Fruit fly (Drosophila melanogaster) whole organism, prepupa: ENCODE results near the gene Nf-YB.

Experiments
- Blimp-1 ChIP-seq: fragments of 200-800 bp; sonication (Bioruptor generic); optimal IDR thresholded peaks from 3 replicates; lab custom pipeline; 2017; ENCODE audit warnings: missing biosample characterization, missing genetic modification characterization, mild to moderate bottlenecking, moderate library complexity, missing genetic modification reagents
- CG1621 ChIP-seq: fragments of 200-800 bp; sonication (Bioruptor generic); optimal IDR thresholded peaks from 3 replicates; lab custom pipeline; 2018; ENCODE audit warnings: missing biosample characterization, mild to moderate bottlenecking, missing genetic modification characterization
- CG34406 ChIP-seq: fragments of 200-800 bp; sonication (Bioruptor generic); optimal IDR thresholded peaks from 3 replicates; lab custom pipeline; 2016; ENCODE audit warnings: missing biosample characterization, missing genetic modification characterization
- CG9139 ChIP-seq: fragments of 200-800 bp; sonication (Bioruptor generic); optimal IDR thresholded peaks from 3 replicates; lab custom pipeline; 2017; ENCODE audit warnings: missing biosample characterization, mild to moderate bottlenecking, missing genetic modification characterization
- OdsH ChIP-seq: fragments of 200-800 bp; sonication (Bioruptor generic); optimal IDR thresholded peaks from 3 replicates; lab custom pipeline; 2016; ENCODE audit warnings: missing biosample characterization, missing genetic modification characterization
- Sox15 ChIP-seq: fragments of 200-800 bp; sonication (Bioruptor generic); optimal IDR thresholded peaks from 3 replicates; lab custom pipeline; 2016; ENCODE audit warnings: missing biosample characterization, missing genetic modification characterization
- achi ChIP-seq: fragments of 200-800 bp; sonication (Bioruptor generic); optimal IDR thresholded peaks from 3 replicates; lab custom pipeline; 2016; ENCODE audit warnings: missing biosample characterization, missing genetic modification characterization
- cyc ChIP-seq: fragments of 200-800 bp; sonication (Bioruptor generic); optimal IDR thresholded peaks from 3 replicates; lab custom pipeline; 2016; ENCODE audit warnings: missing biosample characterization, missing genetic modification characterization
- fkh ChIP-seq: fragments of 200-800 bp; sonication (Bioruptor generic); optimal IDR thresholded peaks from 3 replicates; lab custom pipeline; 2017; ENCODE audit warnings: missing biosample characterization, mild to moderate bottlenecking, missing genetic modification characterization, moderate library complexity
- pdm3 ChIP-seq: fragments of 200-800 bp; sonication (Bioruptor generic); optimal IDR thresholded peaks from 3 replicates; lab custom pipeline; 2016; ENCODE audit warnings: missing biosample characterization, missing genetic modification characterization
- svp ChIP-seq: fragments of 200-800 bp; sonication (Bioruptor generic); peaks from one replicate; lab custom pipeline; 2016; ENCODE audit warnings: missing biosample characterization, missing genetic modification characterization

dm6 chr2L:19756716-19757115 lies 20.9 kb downstream of the Nf-YB start, which contains the start of gene CG10631:
- TF ChIP-seq Blimp-1 (GFP tag; lab: Kevin White, UChicago) (no peak), pdm3 (GFP tag; lab: Kevin White, UChicago) (no peak), achi (GFP tag; lab: Kevin White, UChicago) (no peak), CG9139 (no peak), CG1621 (tag; lab: Kevin White, UChicago) (no peak), fkh (GFP tag; lab: Kevin White, UChicago) (no peak), Sox15 (GFP tag; lab: Kevin White, UChicago) (no peak), cyc (GFP tag; lab: Kevin White, UChicago) (no peak), CG34406 (GFP tag; lab: Kevin White, UChicago) (no peak), OdsH (GFP tag; lab: Kevin White, UChicago) (no peak), svp (GFP tag; lab: Kevin White, UChicago) (no peak)
